Worm (Caenorhabditis elegans) whole organism, L4/young adult: ENCODE data around the gene str-222.

Experiments
- dao-5 ChIP-seq: sonication (generic microtip); optimal IDR thresholded peaks from 2 replicates; lab custom pipeline; 2016; ENCODE audit warnings: missing genotype, missing genetic modification characterization, moderate library complexity, missing compliant biosample characterization
- him-1 ChIP-seq: sonication (generic microtip); optimal IDR thresholded peaks from 2 replicates; lab custom pipeline; 2016; ENCODE audit warnings: missing genotype, missing genetic modification reagents, missing genetic modification characterization, missing compliant biosample characterization

DNA sequence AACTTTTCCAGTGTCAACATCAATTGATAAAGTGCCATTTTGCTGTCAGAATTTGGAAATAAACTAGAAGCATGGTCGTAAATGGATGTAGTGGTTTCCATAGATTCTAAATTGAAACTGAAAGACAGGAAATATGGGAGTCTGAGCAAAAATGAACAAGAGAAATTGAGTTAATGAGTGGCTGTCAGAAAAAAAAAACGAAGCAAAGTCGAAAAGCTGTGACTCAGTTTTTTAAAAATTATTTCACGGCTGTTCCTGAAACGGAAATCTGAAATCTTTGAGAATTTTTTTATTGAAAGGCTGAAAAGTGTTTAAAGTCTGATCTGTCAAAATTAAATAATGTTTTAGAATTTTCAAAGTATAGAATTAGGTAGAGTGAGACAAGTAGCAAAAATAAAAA, 42.3 kb downstream of the str-222 start, which contains the start of gene srw-98:
- TF ChIP-seq him-1 (tag; lab: Kevin White, UChicago) (no peak), dao-5 (tag; lab: Kevin White, UChicago) (no peak)
